Fruit fly (Drosophila melanogaster): ENCODE results near the gene Mnt.
A peak's percentile ranks its signal among the peaks of the same experiment; 100 is the strongest.

- TF ChIP-seq CG8478 (optimal IDR thresholded peaks at IDR 0.05) (no peak), CTCF (optimal IDR thresholded peaks at IDR 0.05) (peak; percentile 71 to 77)
Measured at dm6 chrX:3744492-3745263, 73.1 kb downstream of the Mnt start.
